Worm (Caenorhabditis elegans) whole organism, L4 larva: ENCODE data around the gene F13B6.3.

Source experiments
- F10B5.3 ChIP-seq: sonication (generic microtip); optimal IDR thresholded peaks from 2 replicates; lab custom pipeline; 2016; ENCODE audit warnings: mild to moderate bottlenecking, missing genetic modification characterization, missing compliant biosample characterization
- F44E2.7 ChIP-seq: fragments of 200-800 bp; sonication (Bioruptor generic); IDR thresholded peaks from 2 replicates; pipeline ENCODE4 v2.1.2; 2022; ENCODE audit warnings: missing genetic modification characterization, missing compliant biosample characterization
- R02D3.7 ChIP-seq: fragments of 150-350 bp; sonication (generic microtip); optimal IDR thresholded peaks from 3 replicates; lab custom pipeline; 2014; ENCODE audit warnings: missing biosample characterization, missing genetic modification characterization
- T26A8.4 ChIP-seq: fragments of 200-800 bp; sonication (Bioruptor generic); IDR thresholded peaks from 2 replicates; pipeline ENCODE4 v1.3.6; 2022; ENCODE audit warnings: missing genetic modification characterization, missing compliant biosample characterization
- Y5F2A.4 ChIP-seq: fragments of 200-800 bp; sonication (Bioruptor generic); optimal IDR thresholded peaks from 2 replicates; lab custom pipeline; 2018; ENCODE audit warnings: mild to moderate bottlenecking, missing genetic modification characterization, missing compliant biosample characterization
- ZK546.5 ChIP-seq, 2 experiments: sonication (generic microtip); optimal IDR thresholded peaks; 2 replicates each; lab custom pipeline; 2017; ENCODE audit warnings: missing biosample characterization in 2 of 2, missing genetic modification characterization in 2 of 2
- aha-1 ChIP-seq: fragments of 150-350 bp; peaks from one replicate; lab custom pipeline; 2014; ENCODE audit warnings: missing biosample characterization, missing genetic modification characterization
- arid-1 ChIP-seq: fragments of 200-800 bp; sonication (Bioruptor generic); conservative IDR thresholded peaks from 2 replicates; pipeline ENCODE4 v1.3.6; 2022; ENCODE audit warnings: missing genetic modification reagents, missing genetic modification characterization, missing compliant biosample characterization
- attf-4 ChIP-seq: sonication (generic microtip); optimal IDR thresholded peaks from 3 replicates; lab custom pipeline; 2017; ENCODE audit warnings: missing biosample characterization, missing genetic modification characterization
- ceh-20 ChIP-seq: fragments of 200-800 bp; sonication (Bioruptor generic); IDR thresholded peaks from 2 replicates; pipeline ENCODE4 v1.3.6; 2022; ENCODE audit warnings: missing genetic modification reagents, missing genetic modification characterization, missing compliant biosample characterization
- ceh-28 ChIP-seq: fragments of 150-350 bp; optimal IDR thresholded peaks from 2 replicates; lab custom pipeline; 2014; ENCODE audit warnings: missing biosample characterization, missing genetic modification reagents, missing genetic modification characterization
- ceh-32 ChIP-seq: sonication (generic microtip); optimal IDR thresholded peaks from 2 replicates; lab custom pipeline; 2016; ENCODE audit warnings: mild to moderate bottlenecking, missing genetic modification characterization, missing compliant biosample characterization; ENCODE audit not compliant: poor library complexity
- ceh-44 ChIP-seq: fragments of 200-800 bp; sonication (Bioruptor generic); IDR thresholded peaks from 2 replicates; pipeline ENCODE4 v1.3.6; 2022; ENCODE audit warnings: missing genetic modification reagents, missing genetic modification characterization, missing compliant biosample characterization
- ces-1 ChIP-seq: fragments of 150-350 bp; sonication (generic microtip); optimal IDR thresholded peaks from 4 replicates; lab custom pipeline; 2014; ENCODE audit warnings: missing biosample characterization, missing genetic modification reagents, missing genetic modification characterization
- ctbp-1 ChIP-seq: fragments of 200-800 bp; sonication (Bioruptor generic); IDR thresholded peaks from 2 replicates; pipeline ENCODE4 v1.3.6; 2022; ENCODE audit warnings: missing genetic modification reagents, missing genetic modification characterization, missing compliant biosample characterization
- daf-16 ChIP-seq, 3 experiments: sonication (generic microtip); optimal IDR thresholded peaks; 2 replicates each; lab custom pipeline; 2016 to 2017; ENCODE audit warnings: missing genetic modification characterization in 3 of 3, missing genetic modification reagents in 3 of 3, mild to moderate bottlenecking in 2 of 3, missing compliant biosample characterization in 2 of 3, missing biosample characterization in 1 of 3, moderate library complexity in 1 of 3
- dmd-6 ChIP-seq: fragments of 200-800 bp; sonication (Bioruptor generic); IDR thresholded peaks from 2 replicates; pipeline ENCODE4 v1.3.6; 2022; ENCODE audit warnings: missing genetic modification reagents, missing genetic modification characterization, missing compliant biosample characterization
- dmd-8 ChIP-seq: fragments of 200-800 bp; sonication (Bioruptor generic); IDR thresholded peaks from 2 replicates; pipeline ENCODE4 v1.3.6; 2022; ENCODE audit warnings: missing genetic modification characterization, missing compliant biosample characterization
- duxl-1 ChIP-seq: sonication (generic microtip); optimal IDR thresholded peaks from 2 replicates; lab custom pipeline; 2016; ENCODE audit warnings: mild to moderate bottlenecking, missing genetic modification characterization, moderate library complexity, missing compliant biosample characterization; ENCODE audit not compliant: poor library complexity
- egl-43 ChIP-seq: fragments of 200-800 bp; sonication (Bioruptor generic); IDR thresholded peaks from 2 replicates; pipeline ENCODE4 v1.3.6; 2022; ENCODE audit warnings: missing genetic modification reagents, missing genetic modification characterization, missing compliant biosample characterization
- hif-1 ChIP-seq, 2 experiments: sonication (generic microtip); optimal IDR thresholded peaks; 2 replicates each; lab custom pipeline; 2016 to 2017; ENCODE audit warnings: missing compliant biosample characterization in 2 of 2, missing genetic modification characterization in 2 of 2, missing genetic modification reagents in 2 of 2, missing genotype in 2 of 2, mild to moderate bottlenecking in 1 of 2
- hlh-11 ChIP-seq: fragments of 200-800 bp; sonication (Bioruptor generic); optimal IDR thresholded peaks from 2 replicates; lab custom pipeline; 2018; ENCODE audit warnings: mild to moderate bottlenecking, missing genetic modification characterization, missing compliant biosample characterization
- hlh-30 ChIP-seq: sonication (generic microtip); optimal IDR thresholded peaks from 2 replicates; lab custom pipeline; 2017; ENCODE audit warnings: antibody characterized with exemption, mild to moderate bottlenecking, missing genetic modification characterization, missing compliant biosample characterization; ENCODE audit not compliant: insufficient read depth
- jun-1 ChIP-seq: fragments of 150-350 bp; optimal IDR thresholded peaks from 2 replicates; lab custom pipeline; 2014; ENCODE audit warnings: missing biosample characterization, missing genetic modification reagents, missing genetic modification characterization
- lim-7 ChIP-seq: fragments of 200-800 bp; sonication (Bioruptor generic); IDR thresholded peaks from 2 replicates; pipeline ENCODE4 v1.3.6; 2022; ENCODE audit warnings: missing genetic modification characterization, missing compliant biosample characterization
- lin-15B ChIP-seq: fragments of 150-350 bp; sonication (generic microtip); optimal IDR thresholded peaks from 3 replicates; lab custom pipeline; 2014; ENCODE audit warnings: missing biosample characterization, missing genetic modification characterization
- lin-38 ChIP-seq: fragments of 200-800 bp; sonication (Bioruptor generic); IDR thresholded peaks from 2 replicates; pipeline ENCODE4 v1.3.6; 2022; ENCODE audit warnings: missing genetic modification reagents, missing genetic modification characterization, missing compliant biosample characterization
- lsy-2 ChIP-seq, 2 experiments: fragments of 150-350 bp in 1 of 2; sonication (generic microtip) in 1 of 2; optimal IDR thresholded peaks; 2 replicates each; lab custom pipeline; 2014 to 2017; ENCODE audit warnings: missing biosample characterization in 2 of 2, missing genetic modification characterization in 2 of 2
- mdt-29 ChIP-seq: fragments of 200-800 bp; sonication (Bioruptor generic); IDR thresholded peaks from 2 replicates; pipeline ENCODE4 v1.3.6; 2022; ENCODE audit warnings: missing genetic modification reagents, missing genetic modification characterization, missing compliant biosample characterization
- mep-1 ChIP-seq: fragments of 150-350 bp; sonication (generic microtip); optimal IDR thresholded peaks from 3 replicates; lab custom pipeline; 2014; ENCODE audit warnings: missing biosample characterization, missing genetic modification characterization
- nhr-10 ChIP-seq: fragments of 150-350 bp; optimal IDR thresholded peaks from 2 replicates; lab custom pipeline; 2014; ENCODE audit warnings: missing biosample characterization, missing genetic modification characterization
- nhr-102 ChIP-seq: sonication (generic microtip); optimal IDR thresholded peaks from 2 replicates; lab custom pipeline; 2016; ENCODE audit warnings: mild to moderate bottlenecking, missing genetic modification characterization, moderate library complexity, missing compliant biosample characterization
- nhr-237 ChIP-seq: sonication (generic microtip); optimal IDR thresholded peaks from 2 replicates; lab custom pipeline; 2017; ENCODE audit warnings: missing biosample characterization, missing genetic modification characterization
- nhr-28 ChIP-seq: fragments of 150-350 bp; optimal IDR thresholded peaks from 2 replicates; lab custom pipeline; 2014; ENCODE audit warnings: missing biosample characterization, missing genetic modification characterization
- nhr-41 ChIP-seq: fragments of 200-800 bp; sonication (Bioruptor generic); IDR thresholded peaks from 2 replicates; pipeline ENCODE4 v1.3.6; 2022; ENCODE audit warnings: missing genetic modification reagents, missing genetic modification characterization, missing compliant biosample characterization
- nhr-48 ChIP-seq: sonication (generic microtip); optimal IDR thresholded peaks from 2 replicates; lab custom pipeline; 2016; ENCODE audit warnings: mild to moderate bottlenecking, missing genetic modification characterization, missing compliant biosample characterization
- nhr-6 ChIP-seq: fragments of 150-350 bp; optimal IDR thresholded peaks from 2 replicates; lab custom pipeline; 2014; ENCODE audit warnings: missing biosample characterization, missing genetic modification characterization
- pha-4 ChIP-seq, 2 experiments: fragments of 150-350 bp in 1 of 2; fragments of 200-800 bp in 1 of 2; sonication (Bioruptor generic) in 1 of 2; IDR thresholded peaks in 1 of 2; optimal IDR thresholded peaks in 1 of 2; 2 replicates each; pipeline versions ENCODE4 v1.3.6 to Lab custom; 2014 to 2022; ENCODE audit warnings: missing genetic modification characterization in 2 of 2, missing genetic modification reagents in 2 of 2, missing biosample characterization in 1 of 2, missing compliant biosample characterization in 1 of 2
- php-3 ChIP-seq: fragments of 200-800 bp; sonication (Bioruptor generic); IDR thresholded peaks from 2 replicates; pipeline ENCODE4 v1.3.6; 2022; ENCODE audit warnings: missing genetic modification reagents, missing genetic modification characterization, missing compliant biosample characterization
- pqm-1 ChIP-seq: sonication (generic microtip); optimal IDR thresholded peaks from 2 replicates; lab custom pipeline; 2017; ENCODE audit warnings: missing biosample characterization, missing genetic modification characterization
- set-16 ChIP-seq: fragments of 200-800 bp; sonication (Bioruptor generic); IDR thresholded peaks from 2 replicates; pipeline ENCODE4 v1.3.6; 2022; ENCODE audit warnings: missing genetic modification reagents, missing genetic modification characterization, missing compliant biosample characterization
- snpc-1.2 ChIP-seq: fragments of 200-800 bp; sonication (Bioruptor generic); IDR thresholded peaks from 2 replicates; pipeline ENCODE4 v1.3.6; 2022; ENCODE audit warnings: missing genetic modification reagents, missing genetic modification characterization, missing compliant biosample characterization
- spr-1 ChIP-seq: sonication (generic microtip); optimal IDR thresholded peaks from 2 replicates; lab custom pipeline; 2016; ENCODE audit warnings: mild to moderate bottlenecking, missing genetic modification characterization, missing compliant biosample characterization
- vab-7 ChIP-seq: fragments of 200-800 bp; sonication (Bioruptor generic); IDR thresholded peaks from 2 replicates; pipeline ENCODE4 v1.3.6; 2022; ENCODE audit warnings: missing genetic modification reagents, missing genetic modification characterization, missing compliant biosample characterization
- zfp-2 ChIP-seq: sonication (generic microtip); optimal IDR thresholded peaks from 2 replicates; lab custom pipeline; 2016; ENCODE audit warnings: mild to moderate bottlenecking, missing genetic modification characterization, missing compliant biosample characterization
- zfp-3 ChIP-seq: fragments of 200-800 bp; sonication (Bioruptor generic); conservative IDR thresholded peaks from 2 replicates; pipeline ENCODE4 v1.3.6; 2022; ENCODE audit warnings: missing genetic modification reagents, missing genetic modification characterization, missing compliant biosample characterization
- zip-11 ChIP-seq: fragments of 200-800 bp; sonication (Bioruptor generic); IDR thresholded peaks from 2 replicates; pipeline ENCODE4 v1.3.6; 2022; ENCODE audit warnings: missing genetic modification characterization, missing compliant biosample characterization
- zip-2 ChIP-seq: fragments of 150-350 bp; optimal IDR thresholded peaks from 2 replicates; lab custom pipeline; 2014; ENCODE audit warnings: missing biosample characterization, missing genetic modification characterization

F13B6.3 gene

ce11 chrIV:7486201-7486947, 20.6 kb upstream of the F13B6.3 start, which contains the start of the genes his-61 and his-62:
Gene his-61 (minus strand): TSS chrIV:7486217.
Gene his-62 (plus strand): TSS chrIV:7486545.
- TF ChIP-seq nhr-237 (no peak), ceh-28 (tag; lab: Kevin White, UChicago) (no peak), Y5F2A.4 (GFP tag; lab: Kevin White, UChicago) (no peak), mep-1 (tag; lab: Kevin White, UChicago) (peak; percentile 90), lsy-2 (tag; optimal IDR thresholded peaks at IDR 0.05; lab: Kevin White, UChicago) (peak in 1 of 2 experiments; percentile 79), snpc-1.2 (GFP tag; lab: Robert Waterston, UW) (peak; percentile 68), ceh-32 (tag; lab: Kevin White, UChicago) (no peak), spr-1 (tag; lab: Kevin White, UChicago) (no peak), dmd-6 (GFP tag; lab: Robert Waterston, UW) (peak; percentile 79), hlh-11 (tag; lab: Kevin White, UChicago) (peak; percentile 91), nhr-48 (tag; lab: Kevin White, UChicago) (peak; percentile 97), aha-1 (peak; percentile 82), nhr-41 (GFP tag; lab: Robert Waterston, UW) (0 out of 2 replicates have a peak, but pooled peaks have one; percentile 20), ceh-20 (GFP tag; lab: Robert Waterston, UW) (no peak), ZK546.5 (tag; optimal IDR thresholded peaks at IDR 0.05; lab: Kevin White, UChicago) (no peak), F44E2.7 (GFP tag; lab: Robert Waterston, UW) (no peak; the same call in 1 of the 2 replicates), hif-1 (tag; optimal IDR thresholded peaks at IDR 0.05; lab: Kevin White, UChicago) (peak in 1 of 2 experiments; percentile 22), lim-7 (GFP tag; lab: Robert Waterston, UW) (peak; percentile 64), lin-15B (tag; lab: Kevin White, UChicago) (no peak), duxl-1 (peak; percentile 52), ctbp-1 (GFP tag; lab: Robert Waterston, UW) (no peak), attf-4 (tag; lab: Kevin White, UChicago) (no peak), T26A8.4 (GFP tag; lab: Robert Waterston, UW) (peak; percentile 70), hlh-30 (tag; lab: Kevin White, UChicago) (peak; percentile 11), nhr-102 (peak; percentile 86), zfp-3 (no peak), egl-43 (GFP tag; lab: Robert Waterston, UW) (peak; percentile 61), zfp-2 (tag; lab: Kevin White, UChicago) (no peak), set-16 (GFP tag; lab: Robert Waterston, UW) (peak; percentile 27; the same call in 1 of the 2 replicates), php-3 (0 out of 2 replicates have a peak, but pooled peaks have one; percentile 25), vab-7 (peak; percentile 40; the same call in 1 of the 2 replicates), ceh-44 (GFP tag; lab: Robert Waterston, UW) (no peak), nhr-10 (tag; lab: Kevin White, UChicago) (peak; percentile 6), pqm-1 (peak; percentile 30), zip-2 (tag; lab: Kevin White, UChicago) (no peak), ces-1 (no peak), zip-11 (GFP tag; lab: Robert Waterston, UW) (no peak), F10B5.3 (tag; lab: Kevin White, UChicago) (peak; percentile 72), pha-4 (GFP tag; IDR thresholded peaks at IDR 0.05; lab: Robert Waterston, UW) (peak; percentile 66; the same call in 1 of the 2 replicates), pha-4 (tag; optimal IDR thresholded peaks at IDR 0.05; lab: Kevin White, UChicago) (no peak), nhr-28 (tag; lab: Kevin White, UChicago) (peak; percentile 18), mdt-29 (GFP tag; lab: Robert Waterston, UW) (no peak), daf-16 (GFP tag; optimal IDR thresholded peaks at IDR 0.05; lab: Kevin White, UChicago) (peak in 1 of 2 experiments; percentile 17), daf-16 (tag; optimal IDR thresholded peaks at IDR 0.05; lab: Kevin White, UChicago) (peak; percentile 87), R02D3.7 (no peak), lin-38 (peak; percentile 76), jun-1 (tag; lab: Kevin White, UChicago) (no peak), dmd-8 (GFP tag; lab: Robert Waterston, UW) (peak; percentile 68; the same call in 1 of the 2 replicates), nhr-6 (tag; lab: Kevin White, UChicago) (peak; percentile 74), arid-1 (GFP tag; lab: Robert Waterston, UW) (peak; percentile 4; the same call in 1 of the 2 replicates)
